Fruit fly (Drosophila melanogaster): ENCODE results near the gene loco.

loco gene

DNA sequence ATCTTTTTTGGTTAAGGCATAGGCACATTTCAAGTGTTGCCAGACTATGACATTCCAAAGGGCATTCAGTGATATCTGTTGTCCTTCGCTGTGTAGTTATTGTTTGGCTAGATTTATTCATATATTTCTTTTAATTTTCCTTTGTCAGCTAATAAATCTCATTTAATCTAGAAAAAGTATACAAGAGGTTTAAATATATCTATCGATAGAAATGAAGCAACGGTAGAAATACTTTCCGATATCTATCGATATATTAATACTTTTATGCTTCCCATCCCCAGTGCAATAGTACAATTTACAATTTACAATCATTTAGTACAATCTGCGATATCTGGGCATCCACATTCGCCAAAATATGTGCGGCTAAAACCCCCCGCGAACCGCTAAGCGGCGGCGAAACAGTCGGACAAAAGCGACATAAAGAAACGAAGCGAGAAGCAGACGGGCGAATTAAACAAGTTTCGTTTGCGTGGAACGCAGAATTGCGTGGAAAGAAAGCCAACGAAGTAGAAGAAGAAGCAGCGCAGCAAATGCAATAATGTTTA is 51.7 kb downstream of the loco start, which contains the start of gene Efa6 (continued):
- peak; percentile 21 for TF ChIP-seq CG7556 (GFP tag; optimal IDR thresholded peaks at IDR 0.05)
- TF ChIP-seq CG7928 (GFP tag; optimal IDR thresholded peaks at IDR 0.05), result peak; percentile 23
- TF ChIP-seq CG2202 (tag; optimal IDR thresholded peaks at IDR 0.05), result no peak
- no peak for TF ChIP-seq Poxn (GFP tag; IDR thresholded peaks at IDR 0.05)
- TF ChIP-seq CG2712 (tag; optimal IDR thresholded peaks at IDR 0.05), result peak; percentile 74
- peak; percentile 97 for TF ChIP-seq unc-4 (GFP tag; IDR thresholded peaks at IDR 0.05; ENCODE audit: partially characterized antibody)
- TF ChIP-seq CG2678 (tag; optimal IDR thresholded peaks at IDR 0.05), result peak; percentile 55
- no peak for TF ChIP-seq twi (tag; optimal IDR thresholded peaks at IDR 0.05)
- peak; percentile 24 for TF ChIP-seq CG1647 (GFP tag; optimal IDR thresholded peaks at IDR 0.05)
- TF ChIP-seq wdn (GFP tag; IDR thresholded peaks at IDR 0.05), result no peak
- TF ChIP-seq tgo (GFP tag; IDR thresholded peaks at IDR 0.05), result 0 out of 3 replicates have a peak, but pooled peaks have one; percentile 18
- peak; percentile 24 for TF ChIP-seq CG12769 (tag; optimal IDR thresholded peaks at IDR 0.05)
- TF ChIP-seq CG34422 (GFP tag; IDR thresholded peaks at IDR 0.05), result no peak; the same call in 2 of the 3 replicates
- TF ChIP-seq Hmx (GFP tag; optimal IDR thresholded peaks at IDR 0.05), result no peak
- no peak for TF ChIP-seq Sox102F (GFP tag; optimal IDR thresholded peaks at IDR 0.05)
- TF ChIP-seq CG18619 (GFP tag; optimal IDR thresholded peaks at IDR 0.05), result peak; percentile 24
- TF ChIP-seq CG14667 (GFP tag; IDR thresholded peaks at IDR 0.05), result no peak
- peak; percentile 77; the same call in 1 of the 3 replicates for TF ChIP-seq zen2 (GFP tag; IDR thresholded peaks at IDR 0.05; ENCODE audit: partially characterized antibody)
- TF ChIP-seq CG7745 (tag; optimal IDR thresholded peaks at IDR 0.05), result no peak
- TF ChIP-seq pzg (GFP tag; optimal IDR thresholded peaks at IDR 0.05), result peak; percentile 81
- peak; percentile 98 for TF ChIP-seq sna (GFP tag; IDR thresholded peaks at IDR 0.05; ENCODE audit: partially characterized antibody)
- no peak for TF ChIP-seq CG8359 (GFP tag; optimal IDR thresholded peaks at IDR 0.05; ENCODE audit: borderline replicate concordance)
- no peak for TF ChIP-seq salm (tag; optimal IDR thresholded peaks at IDR 0.05)
- no peak for TF ChIP-seq CG6683 (GFP tag; optimal IDR thresholded peaks at IDR 0.05)
- TF ChIP-seq Rfx (GFP tag; IDR thresholded peaks at IDR 0.05), result 0 out of 2 replicates have a peak, but pooled peaks have one; percentile 30
- peak; percentile 25 for TF ChIP-seq CG18011 (GFP tag; optimal IDR thresholded peaks at IDR 0.05)
- TF ChIP-seq scrt (GFP tag; optimal IDR thresholded peaks at IDR 0.05), result no peak
- TF ChIP-seq CG7839 (tag; optimal IDR thresholded peaks at IDR 0.05), result peak; percentile 46
- TF ChIP-seq prd (optimal IDR thresholded peaks at IDR 0.05), result no peak
- TF ChIP-seq prd (GFP tag; IDR thresholded peaks at IDR 0.05), result peak; percentile 46; the same call in 2 of the 3 replicates
- TF ChIP-seq Myb (GFP tag; optimal IDR thresholded peaks at IDR 0.05), result peak; percentile 88
- TF ChIP-seq gfzf (GFP tag; optimal IDR thresholded peaks at IDR 0.05), result peak; percentile 22
- no peak for TF ChIP-seq ab (GFP tag; optimal IDR thresholded peaks at IDR 0.05)
- TF ChIP-seq sc (optimal IDR thresholded peaks at IDR 0.05), result no peak
- no peak for TF ChIP-seq sc (GFP tag; optimal IDR thresholded peaks at IDR 0.05)
- TF ChIP-seq peb (GFP tag; IDR thresholded peaks at IDR 0.05), result no peak
- peak; percentile 91; the same call in 2 of the 3 replicates for TF ChIP-seq CG34224 (GFP tag; IDR thresholded peaks at IDR 0.05; ENCODE audit: partially characterized antibody)
- TF ChIP-seq CG17385 (GFP tag; optimal IDR thresholded peaks at IDR 0.05), result peak; percentile 87
- TF ChIP-seq HLHmδ (GFP tag; optimal IDR thresholded peaks at IDR 0.05), result no peak
- TF ChIP-seq CG10979 (tag; optimal IDR thresholded peaks at IDR 0.05), result peak; percentile 5
- TF ChIP-seq dmrt11E (tag; optimal IDR thresholded peaks at IDR 0.05), result peak; percentile 27
- TF ChIP-seq ranshi (GFP tag; IDR thresholded peaks at IDR 0.05), result no peak; the same call in 1 of the 2 replicates
- TF ChIP-seq CrebB (tag; optimal IDR thresholded peaks at IDR 0.05), result no peak
- no peak for TF ChIP-seq CG11695 (GFP tag; IDR thresholded peaks at IDR 0.05)
- peak; percentile 61 for TF ChIP-seq CG31441 (GFP tag; IDR thresholded peaks at IDR 0.05)
- TF ChIP-seq Usf (GFP tag; optimal IDR thresholded peaks at IDR 0.05), result no peak
- TF ChIP-seq CG32767 (GFP tag; IDR thresholded peaks at IDR 0.05), result no peak
- no peak for TF ChIP-seq pros (GFP tag; optimal IDR thresholded peaks at IDR 0.05)
- TF ChIP-seq phol (tag; optimal IDR thresholded peaks at IDR 0.05), result peak; percentile 66
